Fruit fly (Drosophila melanogaster) whole organism, wandering third instar larva: ENCODE measurements around the gene CG11986.

Experiments used
- CG32264 ChIP-seq: fragments of 200-800 bp; sonication (Bioruptor generic); optimal IDR thresholded peaks from 2 replicates; lab custom pipeline; 2016; ENCODE audit warnings: missing biosample characterization, missing genetic modification characterization
- CrebA ChIP-seq: fragments of 200-800 bp; sonication (Bioruptor generic); optimal IDR thresholded peaks from 2 replicates; lab custom pipeline; 2016; ENCODE audit warnings: missing biosample characterization, mild to moderate bottlenecking, missing genetic modification characterization, borderline replicate concordance
- GATAd ChIP-seq: sonication (Bioruptor generic); optimal IDR thresholded peaks from 2 replicates; lab custom pipeline; 2016; ENCODE audit warnings: missing biosample characterization, missing genetic modification characterization
- OdsH ChIP-seq: fragments of 200-800 bp; sonication (Bioruptor generic); optimal IDR thresholded peaks from 2 replicates; lab custom pipeline; 2016; ENCODE audit warnings: missing biosample characterization, mild to moderate bottlenecking, missing genetic modification characterization
- h ChIP-seq: fragments of 200-800 bp; sonication (Bioruptor generic); optimal IDR thresholded peaks from 3 replicates; lab custom pipeline; 2016; ENCODE audit warnings: missing biosample characterization, mild to moderate bottlenecking, missing genetic modification characterization
- lola ChIP-seq: fragments of >200 bp; optimal IDR thresholded peaks from 2 replicates; lab custom pipeline; 2017; ENCODE audit warnings: missing biosample characterization, missing genetic modification characterization
- sv ChIP-seq: fragments of 200-800 bp; sonication (Bioruptor generic); optimal IDR thresholded peaks from 3 replicates; lab custom pipeline; 2016; ENCODE audit warnings: missing biosample characterization, missing genetic modification characterization
- tai ChIP-seq: sonication (Bioruptor generic); optimal IDR thresholded peaks from 2 replicates; lab custom pipeline; 2016; ENCODE audit warnings: missing biosample characterization, missing genetic modification characterization
- usp ChIP-seq: fragments of >200 bp; optimal IDR thresholded peaks from 2 replicates; lab custom pipeline; 2017; ENCODE audit warnings: missing biosample characterization, missing genetic modification characterization

- TF ChIP-seq OdsH (GFP tag; lab: Kevin White, UChicago) (no peak), lola (no peak), tai (GFP tag; lab: Kevin White, UChicago) (no peak), GATAd (no peak), CG32264 (GFP tag; lab: Kevin White, UChicago) (no peak), sv (no peak), CrebA (no peak), h (GFP tag; lab: Kevin White, UChicago) (no peak), usp (GFP tag; lab: Kevin White, UChicago) (no peak)
Observed at dm6 chr3R:9062756-9063155, 47.5 kb downstream of the CG11986 start.
